Worm (Caenorhabditis elegans) whole organism, L3 larva: Measurements from ENCODE around the gene mtr-4.
"Not testable (repeated sequence)": the region's sequence is repeated elsewhere in the genome, so short reads cannot be mapped to it uniquely, and the experiment has no call there.

Source experiments
- ZK546.5 ChIP-seq: sonication (generic microtip); optimal IDR thresholded peaks from 2 replicates; lab custom pipeline; 2017; ENCODE audit warnings: missing biosample characterization, missing genetic modification characterization
- ceh-9 ChIP-seq: sonication (generic microtip); optimal IDR thresholded peaks from 2 replicates; lab custom pipeline; 2018; ENCODE audit warnings: missing biosample characterization, missing genetic modification characterization
- daf-12 ChIP-seq: fragments of 150-350 bp; optimal IDR thresholded peaks from 2 replicates; lab custom pipeline; 2014; ENCODE audit warnings: missing biosample characterization, missing genetic modification reagents, missing genetic modification characterization
- egl-27 ChIP-seq: sonication (generic microtip); optimal IDR thresholded peaks from 4 replicates; lab custom pipeline; 2017; ENCODE audit warnings: missing biosample characterization, missing genetic modification reagents, missing genetic modification characterization
- egl-5 ChIP-seq: fragments of 150-350 bp; optimal IDR thresholded peaks from 2 replicates; lab custom pipeline; 2017; ENCODE audit warnings: missing biosample characterization, missing genetic modification reagents, missing genetic modification characterization, inconsistent platforms
- elt-1 ChIP-seq: fragments of 150-350 bp; optimal IDR thresholded peaks from 2 replicates; lab custom pipeline; 2014; ENCODE audit warnings: missing biosample characterization, missing genetic modification characterization
- elt-3 ChIP-seq, 3 experiments: fragments of 150-350 bp in 1 of 3; sonication (generic microtip) in 2 of 3; optimal IDR thresholded peaks; 2 replicates in 2 of 3; 4 replicates in 1 of 3; lab custom pipeline; 2014 to 2017; ENCODE audit warnings: missing biosample characterization in 3 of 3, missing genetic modification characterization in 3 of 3
- eor-1 ChIP-seq, 2 experiments: fragments of 150-350 bp; optimal IDR thresholded peaks; 2 replicates each; lab custom pipeline; 2014 to 2018; ENCODE audit warnings: missing biosample characterization in 2 of 2, missing genetic modification characterization in 2 of 2
- fkh-10 ChIP-seq: sonication (generic microtip); optimal IDR thresholded peaks from 2 replicates; lab custom pipeline; 2017; ENCODE audit warnings: missing biosample characterization, missing genetic modification reagents, missing genetic modification characterization
- fkh-2 ChIP-seq: fragments of 150-350 bp; optimal IDR thresholded peaks from 2 replicates; lab custom pipeline; 2014; ENCODE audit warnings: missing biosample characterization, missing genetic modification reagents, missing genetic modification characterization
- lin-39 ChIP-seq: fragments of 150-350 bp; optimal IDR thresholded peaks from 2 replicates; lab custom pipeline; 2018; ENCODE audit warnings: missing biosample characterization, missing genetic modification reagents, missing genetic modification characterization
- lsy-12 ChIP-seq: sonication (generic microtip); optimal IDR thresholded peaks from 2 replicates; lab custom pipeline; 2016; ENCODE audit warnings: mild to moderate bottlenecking, missing genetic modification characterization, missing compliant biosample characterization
- mdl-1 ChIP-seq: fragments of 150-350 bp; optimal IDR thresholded peaks from 2 replicates; lab custom pipeline; 2014; ENCODE audit warnings: missing biosample characterization, missing genetic modification characterization
- mml-1 ChIP-seq: fragments of 150-350 bp; sonication (generic microtip); optimal IDR thresholded peaks from 3 replicates; lab custom pipeline; 2014; ENCODE audit warnings: missing biosample characterization, missing genetic modification characterization
- nhr-11 ChIP-seq: fragments of 150-350 bp; optimal IDR thresholded peaks from 2 replicates; lab custom pipeline; 2014; ENCODE audit warnings: missing biosample characterization, missing genetic modification characterization
- nhr-23 ChIP-seq: fragments of 150-350 bp; optimal IDR thresholded peaks from 2 replicates; lab custom pipeline; 2014; ENCODE audit warnings: missing biosample characterization, missing genetic modification reagents, missing genetic modification characterization
- nhr-237 ChIP-seq: fragments of 150-350 bp; optimal IDR thresholded peaks from 2 replicates; lab custom pipeline; 2014; ENCODE audit warnings: missing biosample characterization, missing genetic modification characterization
- nhr-25 ChIP-seq: sonication (generic microtip); optimal IDR thresholded peaks from 2 replicates; lab custom pipeline; 2017; ENCODE audit warnings: missing biosample characterization, missing genetic modification characterization
- nhr-43 ChIP-seq: sonication (generic microtip); optimal IDR thresholded peaks from 2 replicates; lab custom pipeline; 2016; ENCODE audit warnings: mild to moderate bottlenecking, missing genetic modification characterization, missing compliant biosample characterization; ENCODE audit not compliant: poor library complexity, severe bottlenecking
- nhr-67 ChIP-seq: fragments of 150-350 bp; optimal IDR thresholded peaks from 2 replicates; lab custom pipeline; 2014; ENCODE audit warnings: missing biosample characterization, missing genetic modification characterization
- nhr-76 ChIP-seq: fragments of 150-350 bp; sonication (generic microtip); optimal IDR thresholded peaks from 5 replicates; lab custom pipeline; 2014; ENCODE audit warnings: missing biosample characterization, missing genetic modification characterization
- pqm-1 ChIP-seq: fragments of 150-350 bp; optimal IDR thresholded peaks from 2 replicates; lab custom pipeline; 2017; ENCODE audit warnings: missing biosample characterization, missing genetic modification characterization, inconsistent platforms
- sea-2 ChIP-seq: fragments of 150-350 bp; sonication (generic microtip); optimal IDR thresholded peaks from 4 replicates; lab custom pipeline; 2014; ENCODE audit warnings: missing biosample characterization, missing genetic modification reagents, missing genetic modification characterization
- skn-1 ChIP-seq: fragments of 150-350 bp; optimal IDR thresholded peaks from 2 replicates; lab custom pipeline; 2014; ENCODE audit warnings: missing biosample characterization, missing genetic modification characterization
- tbx-2 ChIP-seq: sonication (generic microtip); optimal IDR thresholded peaks from 2 replicates; lab custom pipeline; 2016; ENCODE audit warnings: mild to moderate bottlenecking, missing genetic modification characterization, missing compliant biosample characterization
- unc-39 ChIP-seq: sonication (generic microtip); optimal IDR thresholded peaks from 4 replicates; lab custom pipeline; 2017; ENCODE audit warnings: missing biosample characterization, missing genetic modification characterization
- unc-62 ChIP-seq: fragments of 150-350 bp; sonication (generic microtip); optimal IDR thresholded peaks from 4 replicates; lab custom pipeline; 2014; ENCODE audit warnings: missing biosample characterization, missing genetic modification reagents, missing genetic modification characterization
- ztf-11 ChIP-seq: fragments of 150-350 bp; optimal IDR thresholded peaks from 2 replicates; lab custom pipeline; 2014; ENCODE audit warnings: missing biosample characterization, missing genetic modification characterization
- ztf-4 ChIP-seq: fragments of 150-350 bp; optimal IDR thresholded peaks from 2 replicates; lab custom pipeline; 2014; ENCODE audit warnings: missing biosample characterization, missing genetic modification characterization

The mtr-4 gene

ce11 chrIV:9824480-9824879, 1.0 kb upstream of the mtr-4 start, which contains the start of gene catp-6:
TSS of gene catp-6 (minus strand) at chrIV:9824580.
- TF ChIP-seq unc-62 (GFP tag; lab: Kevin White, UChicago) (no peak), ceh-9 (tag; lab: Kevin White, UChicago) (no peak), ztf-11 (tag; lab: Kevin White, UChicago) (no peak), egl-27 (tag; lab: Kevin White, UChicago) (no peak), lin-39 (tag; lab: Kevin White, UChicago) (no peak), elt-1 (tag; lab: Kevin White, UChicago) (no peak), sea-2 (GFP tag; lab: Kevin White, UChicago) (no peak)

- no peak for TF ChIP-seq egl-5
Observed at ce11 chrIV:9832586-9832985, 7.1 kb downstream of the mtr-4 start, which contains the start of gene kin-21. TSS of gene kin-21 (plus strand) at chrIV:9832886.

- TF ChIP-seq fkh-10 (GFP tag; lab: Kevin White, UChicago) (no peak), nhr-43 (tag; lab: Kevin White, UChicago) (no peak)
Observed at ce11 chrIV:9833337-9833736, 7.8 kb downstream of the mtr-4 start.

ce11 chrIV:9836317-9836716, 10.8 kb downstream of the mtr-4 start, which contains the start of gene msp-81:
TSS of gene msp-81 (minus strand) at chrIV:9836417.
- TF ChIP-seq eor-1 (tag; optimal IDR thresholded peaks at IDR 0.05; lab: Kevin White, UChicago) (no peak), nhr-25 (tag; lab: Kevin White, UChicago) (no peak), fkh-10 (GFP tag; lab: Kevin White, UChicago) (no peak), nhr-43 (tag; lab: Kevin White, UChicago) (no peak), sea-2 (GFP tag; lab: Kevin White, UChicago) (no peak), nhr-76 (tag; lab: Kevin White, UChicago) (no peak), daf-12 (tag; lab: Kevin White, UChicago) (no peak)

- not testable (repeated sequence) for TF ChIP-seq nhr-237 (tag; lab: Kevin White, UChicago); pqm-1 (tag; lab: Kevin White, UChicago); lsy-12
- TF ChIP-seq, all 47 proteins: peak for 0; not testable (repeated sequence) for 47
Observed at ce11 chrIV:9837349-9837748, 11.9 kb downstream of the mtr-4 start, which contains the start of gene msp-10. TSS of gene msp-10 (plus strand) at chrIV:9837649.

ce11 chrIV:9840984-9841590, 15.6 kb downstream of the mtr-4 start, which contains the start of the genes kin-24 and msp-56:
TSS of gene kin-24 (minus strand) at chrIV:9841084.
TSS of gene msp-56 (plus strand) at chrIV:9841540.
- no peak for TF ChIP-seq nhr-67

- TF ChIP-seq nhr-23 (tag; lab: Kevin White, UChicago) (no peak), nhr-237 (tag; lab: Kevin White, UChicago) (no peak), unc-39 (tag; lab: Kevin White, UChicago) (no peak), mdl-1 (tag; lab: Kevin White, UChicago) (no peak), ZK546.5 (no peak), unc-62 (GFP tag; lab: Kevin White, UChicago) (no peak), ztf-4 (tag; lab: Kevin White, UChicago) (no peak), nhr-25 (tag; lab: Kevin White, UChicago) (no peak), mml-1 (no peak), skn-1 (tag; lab: Kevin White, UChicago) (no peak), elt-3 (tag; optimal IDR thresholded peaks at IDR 0.05; lab: Kevin White, UChicago) (no peak), pqm-1 (tag; lab: Kevin White, UChicago) (no peak)
Observed at ce11 chrIV:9842071-9842470, 16.6 kb downstream of the mtr-4 start, which contains the start of gene K07F5.17. TSS of gene K07F5.17 (plus strand) at chrIV:9842371.

ce11 chrIV:9843760-9844159, 18.3 kb downstream of the mtr-4 start, which contains the start of gene nspd-2:
TSS of gene nspd-2 (plus strand) at chrIV:9844060.
- TF ChIP-seq tbx-2 (tag; lab: Kevin White, UChicago): no peak
- no peak for TF ChIP-seq sea-2 (GFP tag; lab: Kevin White, UChicago)
- TF ChIP-seq ZK546.5: no peak
- no peak for TF ChIP-seq nhr-11 (tag; lab: Kevin White, UChicago)
- TF ChIP-seq fkh-2 (tag; lab: Kevin White, UChicago): no peak
